Worm (Caenorhabditis elegans) whole organism, L4 larva: ENCODE data around the gene H35N09.1.

Experiments used
- F26F4.8 ChIP-seq: fragments of 200-800 bp; sonication (Bioruptor generic); conservative IDR thresholded peaks from 2 replicates; pipeline ENCODE4 v1.3.6; 2022; ENCODE audit warnings: missing genetic modification characterization, missing compliant biosample characterization
- Y5F2A.4 ChIP-seq: fragments of 200-800 bp; sonication (Bioruptor generic); optimal IDR thresholded peaks from 2 replicates; lab custom pipeline; 2018; ENCODE audit warnings: mild to moderate bottlenecking, missing genetic modification characterization, missing compliant biosample characterization
- ces-1 ChIP-seq: fragments of 150-350 bp; sonication (generic microtip); optimal IDR thresholded peaks from 4 replicates; lab custom pipeline; 2014; ENCODE audit warnings: missing biosample characterization, missing genetic modification reagents, missing genetic modification characterization
- saeg-2 ChIP-seq: fragments of 200-800 bp; sonication (Bioruptor generic); IDR thresholded peaks from 2 replicates; pipeline ENCODE4 v1.3.6; 2022; ENCODE audit warnings: missing genetic modification reagents, missing genetic modification characterization, missing compliant biosample characterization
- skn-1 ChIP-seq: fragments of 150-350 bp; optimal IDR thresholded peaks from 2 replicates; lab custom pipeline; 2014; ENCODE audit warnings: missing biosample characterization, missing genetic modification characterization

- no peak for TF ChIP-seq saeg-2 (GFP tag; lab: Robert Waterston, UW)
- no peak for TF ChIP-seq skn-1
- TF ChIP-seq F26F4.8 (GFP tag; lab: Robert Waterston, UW), result no peak
- TF ChIP-seq ces-1 (GFP tag; lab: Kevin White, UChicago), result no peak
- TF ChIP-seq Y5F2A.4, result no peak
These were observed 2.3 kb upstream of the H35N09.1 start for ce11 chrX:8602722-8603427.
